Worm (Caenorhabditis elegans) whole organism, L4 larva: Measurements from ENCODE around the gene D2024.5.

Experiments used
- F37D6.2 ChIP-seq: sonication (generic microtip); optimal IDR thresholded peaks from 2 replicates; lab custom pipeline; 2016; ENCODE audit warnings: mild to moderate bottlenecking, missing genetic modification characterization, missing compliant biosample characterization
- F49E8.2 ChIP-seq: sonication (generic microtip); optimal IDR thresholded peaks from 2 replicates; lab custom pipeline; 2016; ENCODE audit warnings: missing compliant biosample characterization, mild to moderate bottlenecking, missing genetic modification characterization, borderline replicate concordance
- R02D3.7 ChIP-seq: fragments of 150-350 bp; sonication (generic microtip); optimal IDR thresholded peaks from 3 replicates; lab custom pipeline; 2014; ENCODE audit warnings: missing biosample characterization, missing genetic modification characterization
- Y105C5A.15 ChIP-seq: fragments of 200-800 bp; sonication (Bioruptor generic); IDR thresholded peaks from 2 replicates; pipeline ENCODE4 v1.3.6; 2022; ENCODE audit warnings: missing genetic modification characterization, missing compliant biosample characterization
- Y5F2A.4 ChIP-seq: fragments of 200-800 bp; sonication (Bioruptor generic); optimal IDR thresholded peaks from 2 replicates; lab custom pipeline; 2018; ENCODE audit warnings: mild to moderate bottlenecking, missing genetic modification characterization, missing compliant biosample characterization
- ZK337.2 ChIP-seq: fragments of 200-800 bp; sonication (Bioruptor generic); IDR thresholded peaks from 2 replicates; pipeline ENCODE4 v1.3.6; 2022; ENCODE audit warnings: missing genetic modification reagents, missing genetic modification characterization, missing compliant biosample characterization
- ZK546.5 ChIP-seq, 2 experiments: sonication (generic microtip); optimal IDR thresholded peaks; 2 replicates each; lab custom pipeline; 2017; ENCODE audit warnings: missing biosample characterization in 2 of 2, missing genetic modification characterization in 2 of 2
- ceh-20 ChIP-seq: fragments of 200-800 bp; sonication (Bioruptor generic); IDR thresholded peaks from 2 replicates; pipeline ENCODE4 v1.3.6; 2022; ENCODE audit warnings: missing genetic modification reagents, missing genetic modification characterization, missing compliant biosample characterization
- ceh-28 ChIP-seq: fragments of 150-350 bp; optimal IDR thresholded peaks from 2 replicates; lab custom pipeline; 2014; ENCODE audit warnings: missing biosample characterization, missing genetic modification reagents, missing genetic modification characterization
- ceh-32 ChIP-seq: sonication (generic microtip); optimal IDR thresholded peaks from 2 replicates; lab custom pipeline; 2016; ENCODE audit warnings: mild to moderate bottlenecking, missing genetic modification characterization, missing compliant biosample characterization; ENCODE audit not compliant: poor library complexity
- ceh-62 ChIP-seq: sonication (generic microtip); optimal IDR thresholded peaks from 2 replicates; lab custom pipeline; 2017; ENCODE audit warnings: missing biosample characterization, missing genetic modification characterization
- ceh-82 ChIP-seq: sonication (generic microtip); optimal IDR thresholded peaks from 2 replicates; lab custom pipeline; 2017; ENCODE audit warnings: missing biosample characterization, missing genetic modification characterization
- ctbp-1 ChIP-seq: fragments of 200-800 bp; sonication (Bioruptor generic); IDR thresholded peaks from 2 replicates; pipeline ENCODE4 v1.3.6; 2022; ENCODE audit warnings: missing genetic modification reagents, missing genetic modification characterization, missing compliant biosample characterization
- daf-19 ChIP-seq: fragments of 200-800 bp; sonication (Bioruptor generic); conservative IDR thresholded peaks from 2 replicates; pipeline ENCODE4 v1.3.6; 2022; ENCODE audit warnings: missing genetic modification characterization, missing compliant biosample characterization
- daf-8 ChIP-seq: fragments of 200-800 bp; sonication (Bioruptor generic); IDR thresholded peaks from 2 replicates; pipeline ENCODE4 v1.3.6; 2022; ENCODE audit warnings: missing genetic modification characterization, missing compliant biosample characterization
- dmd-6 ChIP-seq: fragments of 200-800 bp; sonication (Bioruptor generic); IDR thresholded peaks from 2 replicates; pipeline ENCODE4 v1.3.6; 2022; ENCODE audit warnings: missing genetic modification reagents, missing genetic modification characterization, missing compliant biosample characterization
- dmd-9 ChIP-seq: fragments of 200-800 bp; sonication (Bioruptor generic); IDR thresholded peaks from 2 replicates; pipeline ENCODE4 v1.3.6; 2022; ENCODE audit warnings: missing genetic modification reagents, missing genetic modification characterization, missing compliant biosample characterization
- duxl-1 ChIP-seq: sonication (generic microtip); optimal IDR thresholded peaks from 2 replicates; lab custom pipeline; 2016; ENCODE audit warnings: mild to moderate bottlenecking, missing genetic modification characterization, moderate library complexity, missing compliant biosample characterization; ENCODE audit not compliant: poor library complexity
- hlh-30 ChIP-seq: sonication (generic microtip); optimal IDR thresholded peaks from 2 replicates; lab custom pipeline; 2017; ENCODE audit warnings: antibody characterized with exemption, mild to moderate bottlenecking, missing genetic modification characterization, missing compliant biosample characterization; ENCODE audit not compliant: insufficient read depth
- hmg-1.1 ChIP-seq: fragments of 200-800 bp; sonication (Bioruptor generic); IDR thresholded peaks from 2 replicates; pipeline ENCODE4 v1.3.6; 2022; ENCODE audit warnings: missing genetic modification reagents, missing genetic modification characterization, missing compliant biosample characterization
- lim-7 ChIP-seq: fragments of 200-800 bp; sonication (Bioruptor generic); IDR thresholded peaks from 2 replicates; pipeline ENCODE4 v1.3.6; 2022; ENCODE audit warnings: missing genetic modification characterization, missing compliant biosample characterization
- lin-38 ChIP-seq: fragments of 200-800 bp; sonication (Bioruptor generic); IDR thresholded peaks from 2 replicates; pipeline ENCODE4 v1.3.6; 2022; ENCODE audit warnings: missing genetic modification reagents, missing genetic modification characterization, missing compliant biosample characterization
- lir-3 ChIP-seq: sonication (generic microtip); optimal IDR thresholded peaks from 2 replicates; lab custom pipeline; 2016; ENCODE audit warnings: mild to moderate bottlenecking, missing genetic modification characterization, missing compliant biosample characterization
- lsy-2 ChIP-seq, 2 experiments: fragments of 150-350 bp in 1 of 2; sonication (generic microtip) in 1 of 2; optimal IDR thresholded peaks; 2 replicates each; lab custom pipeline; 2014 to 2017; ENCODE audit warnings: missing biosample characterization in 2 of 2, missing genetic modification characterization in 2 of 2
- madf-9 ChIP-seq: fragments of 200-800 bp; sonication (Bioruptor generic); conservative IDR thresholded peaks from 2 replicates; pipeline ENCODE4 v1.3.6; 2022; ENCODE audit warnings: missing genetic modification reagents, missing genetic modification characterization, missing compliant biosample characterization
- mep-1 ChIP-seq: fragments of 150-350 bp; sonication (generic microtip); optimal IDR thresholded peaks from 3 replicates; lab custom pipeline; 2014; ENCODE audit warnings: missing biosample characterization, missing genetic modification characterization
- mes-2 ChIP-seq: sonication (generic microtip); optimal IDR thresholded peaks from 2 replicates; lab custom pipeline; 2016; ENCODE audit warnings: missing genotype, mild to moderate bottlenecking, missing genetic modification characterization, missing compliant biosample characterization; ENCODE audit not compliant: poor library complexity, severe bottlenecking
- nhr-10 ChIP-seq: fragments of 150-350 bp; optimal IDR thresholded peaks from 2 replicates; lab custom pipeline; 2014; ENCODE audit warnings: missing biosample characterization, missing genetic modification characterization
- nhr-102 ChIP-seq: sonication (generic microtip); optimal IDR thresholded peaks from 2 replicates; lab custom pipeline; 2016; ENCODE audit warnings: mild to moderate bottlenecking, missing genetic modification characterization, moderate library complexity, missing compliant biosample characterization
- nhr-11 ChIP-seq: fragments of 150-350 bp; optimal IDR thresholded peaks from 2 replicates; lab custom pipeline; 2014; ENCODE audit warnings: missing biosample characterization, missing genetic modification characterization
- nhr-237 ChIP-seq: sonication (generic microtip); optimal IDR thresholded peaks from 2 replicates; lab custom pipeline; 2017; ENCODE audit warnings: missing biosample characterization, missing genetic modification characterization
- nhr-25 ChIP-seq: sonication (generic microtip); optimal IDR thresholded peaks from 2 replicates; lab custom pipeline; 2017; ENCODE audit warnings: missing genetic modification characterization, mild to moderate bottlenecking, missing compliant biosample characterization, antibody characterized with exemption, moderate library complexity, borderline replicate concordance; ENCODE audit not compliant: insufficient read depth
- nhr-6 ChIP-seq: fragments of 150-350 bp; optimal IDR thresholded peaks from 2 replicates; lab custom pipeline; 2014; ENCODE audit warnings: missing biosample characterization, missing genetic modification characterization
- nhr-76 ChIP-seq: fragments of 150-350 bp; optimal IDR thresholded peaks from 2 replicates; lab custom pipeline; 2014; ENCODE audit warnings: missing biosample characterization, missing genetic modification characterization
- nhr-77 ChIP-seq: fragments of 150-350 bp; optimal IDR thresholded peaks from 2 replicates; lab custom pipeline; 2014; ENCODE audit warnings: missing biosample characterization, missing genetic modification characterization
- pha-4 ChIP-seq, 2 experiments: fragments of 150-350 bp in 1 of 2; fragments of 200-800 bp in 1 of 2; sonication (Bioruptor generic) in 1 of 2; IDR thresholded peaks in 1 of 2; optimal IDR thresholded peaks in 1 of 2; 2 replicates each; pipeline versions ENCODE4 v1.3.6 to Lab custom; 2014 to 2022; ENCODE audit warnings: missing genetic modification characterization in 2 of 2, missing genetic modification reagents in 2 of 2, missing biosample characterization in 1 of 2, missing compliant biosample characterization in 1 of 2
- pqm-1 ChIP-seq: sonication (generic microtip); optimal IDR thresholded peaks from 2 replicates; lab custom pipeline; 2017; ENCODE audit warnings: missing biosample characterization, missing genetic modification characterization
- skn-1 ChIP-seq: fragments of 150-350 bp; optimal IDR thresholded peaks from 2 replicates; lab custom pipeline; 2014; ENCODE audit warnings: missing biosample characterization, missing genetic modification characterization
- snpc-1.2 ChIP-seq: fragments of 200-800 bp; sonication (Bioruptor generic); IDR thresholded peaks from 2 replicates; pipeline ENCODE4 v1.3.6; 2022; ENCODE audit warnings: missing genetic modification reagents, missing genetic modification characterization, missing compliant biosample characterization
- snpc-4 ChIP-seq: fragments of 150-350 bp; optimal IDR thresholded peaks from 2 replicates; lab custom pipeline; 2014; ENCODE audit warnings: missing biosample characterization, missing genetic modification characterization
- tag-97 ChIP-seq: fragments of 200-800 bp; sonication (Bioruptor generic); IDR thresholded peaks from 2 replicates; pipeline ENCODE4 v1.3.6; 2022; ENCODE audit warnings: missing genetic modification characterization, missing compliant biosample characterization
- tra-1 ChIP-seq: fragments of 200-800 bp; sonication (Bioruptor generic); IDR thresholded peaks from 2 replicates; pipeline ENCODE4 v1.3.6; 2022; ENCODE audit warnings: missing genetic modification reagents, missing genetic modification characterization, missing compliant biosample characterization
- unc-130 ChIP-seq: sonication (generic microtip); optimal IDR thresholded peaks from 2 replicates; lab custom pipeline; 2016; ENCODE audit warnings: missing genetic modification reagents, missing genetic modification characterization, missing compliant biosample characterization
- vab-7 ChIP-seq: fragments of 200-800 bp; sonication (Bioruptor generic); IDR thresholded peaks from 2 replicates; pipeline ENCODE4 v1.3.6; 2022; ENCODE audit warnings: missing genetic modification reagents, missing genetic modification characterization, missing compliant biosample characterization
- zfp-2 ChIP-seq: sonication (generic microtip); optimal IDR thresholded peaks from 2 replicates; lab custom pipeline; 2016; ENCODE audit warnings: mild to moderate bottlenecking, missing genetic modification characterization, missing compliant biosample characterization
- zfp-3 ChIP-seq: fragments of 200-800 bp; sonication (Bioruptor generic); conservative IDR thresholded peaks from 2 replicates; pipeline ENCODE4 v1.3.6; 2022; ENCODE audit warnings: missing genetic modification reagents, missing genetic modification characterization, missing compliant biosample characterization
- zip-11 ChIP-seq: fragments of 200-800 bp; sonication (Bioruptor generic); IDR thresholded peaks from 2 replicates; pipeline ENCODE4 v1.3.6; 2022; ENCODE audit warnings: missing genetic modification characterization, missing compliant biosample characterization
- ztf-11 ChIP-seq: fragments of 150-350 bp; optimal IDR thresholded peaks from 2 replicates; lab custom pipeline; 2014; ENCODE audit warnings: missing biosample characterization, missing genetic modification characterization

Gene D2024.5

ce11 chrIV:7188528-7189422, 39.3 kb downstream of the D2024.5 start, which contains the start of gene srlf-7:
Gene srlf-7, plus strand, starts transcription at chrIV:7189287.
- TF ChIP-seq ceh-82 (tag; lab: Kevin White, UChicago), result no peak
- TF ChIP-seq mes-2 (tag; lab: Kevin White, UChicago), result no peak
- TF ChIP-seq hlh-30 (tag; lab: Kevin White, UChicago), result peak; percentile 77
- TF ChIP-seq nhr-76 (tag; lab: Kevin White, UChicago), result no peak
- TF ChIP-seq vab-7 (GFP tag; lab: Robert Waterston, UW), result no peak
- TF ChIP-seq ceh-32 (tag; lab: Kevin White, UChicago), result no peak
- TF ChIP-seq ZK546.5 (tag; optimal IDR thresholded peaks at IDR 0.05; lab: Kevin White, UChicago), result no peak
- no peak for TF ChIP-seq Y5F2A.4
- no peak for TF ChIP-seq hmg-1.1 (GFP tag; lab: Robert Waterston, UW)
- no peak for TF ChIP-seq zip-11 (GFP tag; lab: Robert Waterston, UW)
- TF ChIP-seq daf-19 (GFP tag; lab: Robert Waterston, UW), result no peak
- TF ChIP-seq nhr-11, result peak; percentile 32
- TF ChIP-seq ceh-20 (GFP tag; lab: Robert Waterston, UW), result 0 out of 2 replicates have a peak, but pooled peaks have one; percentile 19
- TF ChIP-seq zfp-3 (GFP tag; lab: Robert Waterston, UW), result no peak
- no peak for TF ChIP-seq nhr-237 (tag; lab: Kevin White, UChicago)
- peak; percentile 70 for TF ChIP-seq mep-1
- TF ChIP-seq lim-7 (GFP tag; lab: Robert Waterston, UW), result no peak
- no peak; the same call in 1 of the 2 replicates for TF ChIP-seq lin-38 (GFP tag; lab: Robert Waterston, UW)
- TF ChIP-seq ceh-62 (tag; lab: Kevin White, UChicago), result no peak
- peak; percentile 87 for TF ChIP-seq nhr-10 (tag; lab: Kevin White, UChicago)
- no peak for TF ChIP-seq unc-130 (GFP tag; lab: Kevin White, UChicago)
- TF ChIP-seq snpc-1.2, result no peak
- peak; percentile 56; the same call in 1 of the 2 replicates for TF ChIP-seq pha-4 (GFP tag; IDR thresholded peaks at IDR 0.05; lab: Robert Waterston, UW)
- TF ChIP-seq pha-4 (tag; optimal IDR thresholded peaks at IDR 0.05; lab: Kevin White, UChicago), result no peak
- TF ChIP-seq ZK337.2 (GFP tag; lab: Robert Waterston, UW), result no peak
- peak; percentile 78 for TF ChIP-seq tra-1
- TF ChIP-seq Y105C5A.15 (GFP tag; lab: Robert Waterston, UW), result no peak
- no peak for TF ChIP-seq skn-1 (tag; lab: Kevin White, UChicago)
- peak; percentile 78 for TF ChIP-seq nhr-102 (tag; lab: Kevin White, UChicago)
- no peak for TF ChIP-seq ctbp-1 (GFP tag; lab: Robert Waterston, UW)
- TF ChIP-seq daf-8 (GFP tag; lab: Robert Waterston, UW), result no peak
- TF ChIP-seq R02D3.7 (tag; lab: Kevin White, UChicago), result no peak
- TF ChIP-seq nhr-6, result peak; percentile 12
- TF ChIP-seq lir-3 (tag; lab: Kevin White, UChicago), result no peak
- peak in 1 of 2 experiments; percentile 48 for TF ChIP-seq lsy-2 (tag; optimal IDR thresholded peaks at IDR 0.05; lab: Kevin White, UChicago)
- no peak for TF ChIP-seq zfp-2 (tag; lab: Kevin White, UChicago)
- TF ChIP-seq duxl-1 (tag; lab: Kevin White, UChicago), result no peak
- TF ChIP-seq nhr-25, result no peak
- no peak for TF ChIP-seq madf-9 (GFP tag; lab: Robert Waterston, UW)
- no peak for TF ChIP-seq ceh-28 (tag; lab: Kevin White, UChicago)
- no peak for TF ChIP-seq tag-97 (GFP tag; lab: Robert Waterston, UW)
- peak; percentile 95 for TF ChIP-seq nhr-77 (tag; lab: Kevin White, UChicago)
- TF ChIP-seq dmd-6 (GFP tag; lab: Robert Waterston, UW), result peak; percentile 98
- TF ChIP-seq ztf-11 (tag; lab: Kevin White, UChicago), result no peak
- TF ChIP-seq snpc-4 (tag; lab: Kevin White, UChicago), result no peak
- TF ChIP-seq F37D6.2 (tag; lab: Kevin White, UChicago), result no peak
- TF ChIP-seq dmd-9 (GFP tag; lab: Robert Waterston, UW), result no peak
- peak; percentile 97 for TF ChIP-seq pqm-1
- TF ChIP-seq F49E8.2, result no peak
